Worm (Caenorhabditis elegans) whole organism, L4 larva: ENCODE results near the gene spdl-1.

Experiments
- ZK546.5 ChIP-seq, 2 experiments: sonication (generic microtip); optimal IDR thresholded peaks; 2 replicates each; lab custom pipeline; 2017; ENCODE audit warnings: missing biosample characterization in 2 of 2, missing genetic modification characterization in 2 of 2
- dpl-1 ChIP-seq: fragments of 150-350 bp; optimal IDR thresholded peaks from 2 replicates; lab custom pipeline; 2014; ENCODE audit warnings: missing biosample characterization, missing genetic modification reagents, missing genetic modification characterization
- lsy-2 ChIP-seq, 2 experiments: fragments of 150-350 bp in 1 of 2; sonication (generic microtip) in 1 of 2; optimal IDR thresholded peaks; 2 replicates each; lab custom pipeline; 2014 to 2017; ENCODE audit warnings: missing biosample characterization in 2 of 2, missing genetic modification characterization in 2 of 2
- mdt-29 ChIP-seq: fragments of 200-800 bp; sonication (Bioruptor generic); IDR thresholded peaks from 2 replicates; pipeline ENCODE4 v1.3.6; 2022; ENCODE audit warnings: missing genetic modification reagents, missing genetic modification characterization, missing compliant biosample characterization
- mxl-2 ChIP-seq: fragments of 200-800 bp; sonication (Bioruptor generic); conservative IDR thresholded peaks from 2 replicates; pipeline ENCODE4 v1.3.6; 2022; ENCODE audit warnings: missing genetic modification reagents, missing genetic modification characterization, missing compliant biosample characterization
- nhr-10 ChIP-seq: fragments of 150-350 bp; optimal IDR thresholded peaks from 2 replicates; lab custom pipeline; 2014; ENCODE audit warnings: missing biosample characterization, missing genetic modification characterization
- nhr-11 ChIP-seq: fragments of 150-350 bp; optimal IDR thresholded peaks from 2 replicates; lab custom pipeline; 2014; ENCODE audit warnings: missing biosample characterization, missing genetic modification characterization
- nhr-76 ChIP-seq: fragments of 150-350 bp; optimal IDR thresholded peaks from 2 replicates; lab custom pipeline; 2014; ENCODE audit warnings: missing biosample characterization, missing genetic modification characterization
- snpc-4 ChIP-seq: fragments of 150-350 bp; optimal IDR thresholded peaks from 2 replicates; lab custom pipeline; 2014; ENCODE audit warnings: missing biosample characterization, missing genetic modification characterization
- unc-39 ChIP-seq: sonication (generic microtip); optimal IDR thresholded peaks from 2 replicates; lab custom pipeline; 2017; ENCODE audit warnings: missing biosample characterization, missing genetic modification characterization
- ztf-7 ChIP-seq: fragments of 150-350 bp; optimal IDR thresholded peaks from 2 replicates; lab custom pipeline; 2014; ENCODE audit warnings: missing biosample characterization, missing genetic modification characterization

ce11 chrII:7753500-7753899 lies 27.9 kb upstream of the spdl-1 start, which contains the start of gene trx-1:
- TF ChIP-seq dpl-1 (GFP tag; lab: Kevin White, UChicago) (no peak), snpc-4 (tag; lab: Kevin White, UChicago) (no peak), unc-39 (tag; lab: Kevin White, UChicago) (no peak), nhr-76 (no peak), ZK546.5 (tag; optimal IDR thresholded peaks at IDR 0.05; lab: Kevin White, UChicago) (no peak), ztf-7 (tag; lab: Kevin White, UChicago) (no peak), lsy-2 (tag; optimal IDR thresholded peaks at IDR 0.05; lab: Kevin White, UChicago) (no peak), nhr-10 (tag; lab: Kevin White, UChicago) (no peak), mxl-2 (no peak), nhr-11 (tag; lab: Kevin White, UChicago) (no peak), mdt-29 (GFP tag; lab: Robert Waterston, UW) (no peak)
